Worm (Caenorhabditis elegans): ENCODE measurements around the gene Y57A10A.13.

The Y57A10A.13 gene

ce11 chrII:12224916-12225406 is 40.3 kb upstream of the Y57A10A.13 start, which contains the start of the genes pqn-87 and rsr-2 (continued):
- TF ChIP-seq dsc-1 (tag; optimal IDR thresholded peaks at IDR 0.05) (no peak), hlh-4 (tag; optimal IDR thresholded peaks at IDR 0.05) (no peak), F16B12.6 (tag; optimal IDR thresholded peaks at IDR 0.05) (peak; percentile 7), lin-13 (GFP tag; optimal IDR thresholded peaks at IDR 0.05) (no peak), nhr-90 (tag; optimal IDR thresholded peaks at IDR 0.05; ENCODE audit: poor library complexity) (no peak), unc-98 (GFP tag; IDR thresholded peaks at IDR 0.05) (no peak), lin-39 (tag; optimal IDR thresholded peaks at IDR 0.05) (no peak), skn-1 (tag; optimal IDR thresholded peaks at IDR 0.05) (no peak), xbp-1 (tag; optimal IDR thresholded peaks at IDR 0.05) (peak; percentile 37), mep-1 (tag; optimal IDR thresholded peaks at IDR 0.05) (no peak), unc-130 (tag; optimal IDR thresholded peaks at IDR 0.05) (no peak), aha-1 (tag; optimal IDR thresholded peaks at IDR 0.05) (no peak), nhr-47 (tag; optimal IDR thresholded peaks at IDR 0.05) (no peak), nhr-28 (tag; optimal IDR thresholded peaks at IDR 0.05) (no peak), ceh-90 (tag; optimal IDR thresholded peaks at IDR 0.05) (no peak), mef-2 (tag; optimal IDR thresholded peaks at IDR 0.05) (no peak), fkh-4 (tag; optimal IDR thresholded peaks at IDR 0.05; ENCODE audit: borderline replicate concordance) (no peak), efl-3 (GFP tag; optimal IDR thresholded peaks at IDR 0.05) (no peak), lir-3 (tag; optimal IDR thresholded peaks at IDR 0.05; ENCODE audit: poor library complexity) (no peak), hpl-2 (GFP tag; optimal IDR thresholded peaks at IDR 0.05) (no peak), dpl-1 (GFP tag; optimal IDR thresholded peaks at IDR 0.05) (peak; percentile 31 to 57 (median 38)), fkh-8 (tag; optimal IDR thresholded peaks at IDR 0.05) (no peak), lsy-2 (tag; optimal IDR thresholded peaks at IDR 0.05) (peak; percentile 43 to 69), mdl-1 (tag; optimal IDR thresholded peaks at IDR 0.05) (peak in 1 of 2 experiments; percentile 11), blmp-1 (tag; optimal IDR thresholded peaks at IDR 0.05) (no peak), nhr-71 (tag; optimal IDR thresholded peaks at IDR 0.05) (no peak), efl-1 (optimal IDR thresholded peaks at IDR 0.05) (peak; percentile 51 to 52), efl-1 (GFP tag; optimal IDR thresholded peaks at IDR 0.05 in 1 of 2) (peak in 1 of 2 experiments; percentile 54), lin-15B (tag; optimal IDR thresholded peaks at IDR 0.05) (no peak), irx-1 (tag; optimal IDR thresholded peaks at IDR 0.05) (no peak), grh-1 (GFP tag; IDR thresholded peaks at IDR 0.05) (no peak), unc-86 (tag; optimal IDR thresholded peaks at IDR 0.05) (no peak), lin-14 (GFP tag; optimal IDR thresholded peaks at IDR 0.05) (no peak), tbx-2 (tag; optimal IDR thresholded peaks at IDR 0.05) (no peak), nhr-237 (tag; optimal IDR thresholded peaks at IDR 0.05) (no peak), C16A3.4 (tag; optimal IDR thresholded peaks at IDR 0.05) (peak; percentile 40), ztf-11 (tag; optimal IDR thresholded peaks at IDR 0.05) (no peak), zip-4 (GFP tag; optimal IDR thresholded peaks at IDR 0.05) (no peak), egl-13 (tag; optimal IDR thresholded peaks at IDR 0.05) (no peak), jun-1 (tag; optimal IDR thresholded peaks at IDR 0.05) (no peak), aly-2 (tag; optimal IDR thresholded peaks at IDR 0.05) (no peak), fkh-10 (GFP tag; optimal IDR thresholded peaks at IDR 0.05) (no peak)

- TF ChIP-seq ztf-4 (tag; optimal IDR thresholded peaks at IDR 0.05) (peak; percentile 10), sptf-1 (tag; optimal IDR thresholded peaks at IDR 0.05) (no peak), nhr-11 (tag; optimal IDR thresholded peaks at IDR 0.05) (no peak), nhr-77 (tag; optimal IDR thresholded peaks at IDR 0.05) (peak; percentile 63), lin-35 (GFP tag; optimal IDR thresholded peaks at IDR 0.05) (peak; percentile 72 to 73), lin-14 (GFP tag; optimal IDR thresholded peaks at IDR 0.05) (peak; percentile 98), elt-2 (tag; optimal IDR thresholded peaks at IDR 0.05) (no peak), rnt-1 (tag; optimal IDR thresholded peaks at IDR 0.05) (peak; percentile 53), nhr-76 (tag; optimal IDR thresholded peaks at IDR 0.05) (peak; percentile 7), nhr-19 (GFP tag; conservative IDR thresholded peaks at IDR 0.05) (peak; percentile 62), sox-4 (tag; optimal IDR thresholded peaks at IDR 0.05) (peak; percentile 5), ztf-11 (tag; optimal IDR thresholded peaks at IDR 0.05) (peak in 1 of 2 experiments; percentile 53), lin-13 (GFP tag; optimal IDR thresholded peaks at IDR 0.05) (no peak), fkh-8 (tag; optimal IDR thresholded peaks at IDR 0.05) (peak; percentile 77), unc-98 (GFP tag; IDR thresholded peaks at IDR 0.05) (no peak), unc-62 (GFP tag; optimal IDR thresholded peaks at IDR 0.05) (no peak), egl-13 (tag; optimal IDR thresholded peaks at IDR 0.05) (peak; percentile 67), alr-1 (tag; optimal IDR thresholded peaks at IDR 0.05; ENCODE audit: borderline replicate concordance) (no peak), zip-4 (GFP tag; optimal IDR thresholded peaks at IDR 0.05) (no peak), snu-23 (GFP tag; optimal IDR thresholded peaks at IDR 0.05) (peak; percentile 92)
These were observed 37.8 kb upstream of the Y57A10A.13 start for ce11 chrII:12222524-12222923.

All from whole organism, L1 larva.